Fruit fly (Drosophila melanogaster): ENCODE data around the gene Acox3.

The Acox3 gene

dm6 chr2L:6455955-6456599 is 7.9 kb upstream of the Acox3 start, which contains the start of gene frj (continued):
- no peak for TF ChIP-seq CrebB (tag; optimal IDR thresholded peaks at IDR 0.05)
- TF ChIP-seq hth (optimal IDR thresholded peaks at IDR 0.05), result no peak
- TF ChIP-seq sens-2 (GFP tag; IDR thresholded peaks at IDR 0.05), result no peak
- no peak for TF ChIP-seq NC2α (GFP tag; optimal IDR thresholded peaks at IDR 0.05)
- TF ChIP-seq bab2 (GFP tag; optimal IDR thresholded peaks at IDR 0.05), result peak; percentile 67
- no peak for TF ChIP-seq disco-r (GFP tag; optimal IDR thresholded peaks at IDR 0.05)
- peak; percentile 54 for TF ChIP-seq CG3838 (GFP tag; optimal IDR thresholded peaks at IDR 0.05)
- peak; percentile 56 for TF ChIP-seq MBD-R2 (GFP tag; IDR thresholded peaks at IDR 0.05)
- TF ChIP-seq chif (GFP tag; optimal IDR thresholded peaks at IDR 0.05), result peak; percentile 63 to 65
- peak; percentile 69 for TF ChIP-seq shn (GFP tag; optimal IDR thresholded peaks at IDR 0.05)
- TF ChIP-seq CG10209 (GFP tag; optimal IDR thresholded peaks at IDR 0.05), result peak; percentile 53
- peak; percentile 72 for TF ChIP-seq pho (GFP tag; optimal IDR thresholded peaks at IDR 0.05)
- TF ChIP-seq tgo (GFP tag; IDR thresholded peaks at IDR 0.05), result peak; percentile 67
- TF ChIP-seq Side (GFP tag; optimal IDR thresholded peaks at IDR 0.05), result peak; percentile 38
- TF ChIP-seq CG9727 (GFP tag; optimal IDR thresholded peaks at IDR 0.05), result peak; percentile 75
- TF ChIP-seq NK7.1 (GFP tag; optimal IDR thresholded peaks at IDR 0.05), result no peak
- peak; percentile 24 for TF ChIP-seq CG11398 (GFP tag; optimal IDR thresholded peaks at IDR 0.05)
- TF ChIP-seq Myb (GFP tag; optimal IDR thresholded peaks at IDR 0.05), result peak; percentile 69
- TF ChIP-seq CG12219 (GFP tag; optimal IDR thresholded peaks at IDR 0.05), result no peak
- no peak for TF ChIP-seq Hr78 (GFP tag; optimal IDR thresholded peaks at IDR 0.05)
- no peak for TF ChIP-seq prd (optimal IDR thresholded peaks at IDR 0.05)
- TF ChIP-seq prd (GFP tag; IDR thresholded peaks at IDR 0.05), result peak; percentile 81
- TF ChIP-seq CG8388 (GFP tag; optimal IDR thresholded peaks at IDR 0.05), result peak; percentile 45
- TF ChIP-seq lbe (GFP tag; optimal IDR thresholded peaks at IDR 0.05), result peak; percentile 52
- TF ChIP-seq CG16813 (GFP tag; IDR thresholded peaks at IDR 0.05; ENCODE audit: partially characterized antibody), result peak; percentile 72; the same call in 2 of the 3 replicates
- TF ChIP-seq Gug (GFP tag; IDR thresholded peaks at IDR 0.05), result peak; percentile 74; the same call in 3 of the 4 replicates
- peak; percentile 61 for TF ChIP-seq NFAT (GFP tag; IDR thresholded peaks at IDR 0.05)
- peak; percentile 29 for TF ChIP-seq Max (GFP tag; optimal IDR thresholded peaks at IDR 0.05)
- no peak for TF ChIP-seq CG4854 (GFP tag; optimal IDR thresholded peaks at IDR 0.05)
- TF ChIP-seq Xbp1 (GFP tag; optimal IDR thresholded peaks at IDR 0.05), result peak; percentile 83
- TF ChIP-seq D19A (tag; optimal IDR thresholded peaks at IDR 0.05), result peak; percentile 42
- TF ChIP-seq schlank (tag; optimal IDR thresholded peaks at IDR 0.05), result no peak
- TF ChIP-seq CG18619 (GFP tag; optimal IDR thresholded peaks at IDR 0.05), result peak; percentile 45
- peak; percentile 30; the same call in 1 of the 3 replicates for TF ChIP-seq croc (GFP tag; conservative IDR thresholded peaks at IDR 0.05)
- no peak for TF ChIP-seq CG1792 (GFP tag; optimal IDR thresholded peaks at IDR 0.05)
- peak; percentile 53 for TF ChIP-seq CG18764 (GFP tag; optimal IDR thresholded peaks at IDR 0.05)
- peak; percentile 61 for TF ChIP-seq CG2678 (tag; optimal IDR thresholded peaks at IDR 0.05)
- no peak for TF ChIP-seq CG8478 (optimal IDR thresholded peaks at IDR 0.05)
- TF ChIP-seq CG17612 (GFP tag; IDR thresholded peaks at IDR 0.05), result no peak
- TF ChIP-seq B-H1 (GFP tag; IDR thresholded peaks at IDR 0.05), result peak; percentile 39; the same call in 1 of the 3 replicates
- peak; percentile 55 for TF ChIP-seq Blimp-1 (GFP tag; optimal IDR thresholded peaks at IDR 0.05)
- TF ChIP-seq Ptx1 (GFP tag; IDR thresholded peaks at IDR 0.05), result peak; percentile 80
- no peak for TF ChIP-seq corto (GFP tag; optimal IDR thresholded peaks at IDR 0.05)
- TF ChIP-seq CG16779 (GFP tag; IDR thresholded peaks at IDR 0.05), result no peak
- TF ChIP-seq aop (GFP tag; IDR thresholded peaks at IDR 0.05), result peak; percentile 31; the same call in 1 of the 2 replicates
- TF ChIP-seq mirr (GFP tag; optimal IDR thresholded peaks at IDR 0.05), result no peak
- no peak for TF ChIP-seq so (GFP tag; IDR thresholded peaks at IDR 0.05)
- no peak for TF ChIP-seq jing (GFP tag; optimal IDR thresholded peaks at IDR 0.05)
- TF ChIP-seq az2 (GFP tag; optimal IDR thresholded peaks at IDR 0.05), result peak; percentile 53
- peak; percentile 67; the same call in 2 of the 3 replicates for TF ChIP-seq otp (GFP tag; IDR thresholded peaks at IDR 0.05)
- peak; percentile 60 for TF ChIP-seq Bdp1 (GFP tag; optimal IDR thresholded peaks at IDR 0.05)

All from whole organism, embryonic.